Worm (Caenorhabditis elegans): ENCODE measurements around the gene srz-104.

Gene srz-104

DNA sequence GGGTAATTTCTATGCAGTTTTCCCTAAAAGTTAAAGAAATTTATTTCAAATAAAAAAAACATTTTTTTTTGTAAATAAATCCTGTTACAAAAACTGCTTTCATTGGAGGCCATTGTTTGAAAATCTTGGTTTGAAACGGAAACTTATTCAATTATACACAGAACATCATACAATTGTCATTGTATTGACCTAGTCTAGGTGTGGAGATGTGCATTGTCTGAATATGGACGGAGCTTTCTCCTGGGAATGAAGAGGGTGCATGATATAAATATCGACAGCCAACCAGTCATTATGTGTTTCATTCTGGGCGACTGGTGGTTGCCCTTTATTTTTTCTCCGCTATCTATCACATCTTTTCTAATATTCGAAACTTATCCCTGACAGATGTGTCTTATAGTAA lies 23.0 kb downstream of the srz-104 start, which contains the start of gene C35D6.3:
Gene C35D6.3 (plus strand): TSS at position 301 of the 400 bp plus-strand sequence.
- no peak for TF ChIP-seq nhr-90 (tag; optimal IDR thresholded peaks at IDR 0.05)
- no peak for TF ChIP-seq nfya-1 (tag; optimal IDR thresholded peaks at IDR 0.05; ENCODE audit: borderline replicate concordance, insufficient read depth)
- no peak for TF ChIP-seq sea-2 (GFP tag; IDR thresholded peaks at IDR 0.05)

- TF ChIP-seq ztf-6 (GFP tag; IDR thresholded peaks at IDR 0.05) (no peak), tbx-9 (tag; optimal IDR thresholded peaks at IDR 0.05; ENCODE audit: borderline replicate concordance) (no peak)
These were observed 27.2 kb downstream of the srz-104 start, which contains the start of gene C35D6.4 for ce11 chrIV:16350690-16351089. C35D6.4 (plus strand) TSS chrIV:16350990.

DNA sequence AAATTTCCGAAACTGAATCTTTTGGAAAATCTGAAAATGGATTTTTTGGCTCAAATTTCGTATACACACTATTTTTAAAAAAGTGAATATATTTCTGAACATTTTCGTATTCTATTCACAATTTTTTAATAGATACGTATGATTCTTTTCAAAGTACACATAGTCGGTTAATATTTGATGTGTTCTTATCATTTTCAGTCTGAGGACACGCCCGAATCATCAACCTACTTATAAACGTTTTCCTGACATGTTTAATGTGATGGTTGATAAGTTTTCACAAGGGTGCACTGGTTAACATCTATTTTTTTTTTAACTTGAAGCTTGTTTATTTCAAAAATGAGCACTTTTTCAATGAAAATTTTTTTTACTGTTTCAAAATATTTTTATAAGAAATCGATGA lies 41.1 kb downstream of the srz-104 start:
- TF ChIP-seq F57A8.1 (GFP tag; optimal IDR thresholded peaks at IDR 0.05) = no peak
- TF ChIP-seq lin-26 (GFP tag; IDR thresholded peaks at IDR 0.05) = no peak
- TF ChIP-seq mel-28 (tag; optimal IDR thresholded peaks at IDR 0.05; ENCODE audit: borderline replicate concordance) = no peak
- TF ChIP-seq Y79H2A.3 (GFP tag; conservative IDR thresholded peaks at IDR 0.05) = no peak
- TF ChIP-seq B0261.1 (tag; optimal IDR thresholded peaks at IDR 0.05) = no peak
- no peak for TF ChIP-seq attf-5 (GFP tag; optimal IDR thresholded peaks at IDR 0.05)
- no peak for TF ChIP-seq aptf-3 (GFP tag; IDR thresholded peaks at IDR 0.05)
- TF ChIP-seq snpc-4 (GFP tag; optimal IDR thresholded peaks at IDR 0.05) = no peak
- no peak for TF ChIP-seq snpc-4 (tag; optimal IDR thresholded peaks at IDR 0.05)
- TF ChIP-seq C17E4.6 (GFP tag; IDR thresholded peaks at IDR 0.05) = no peak

DNA sequence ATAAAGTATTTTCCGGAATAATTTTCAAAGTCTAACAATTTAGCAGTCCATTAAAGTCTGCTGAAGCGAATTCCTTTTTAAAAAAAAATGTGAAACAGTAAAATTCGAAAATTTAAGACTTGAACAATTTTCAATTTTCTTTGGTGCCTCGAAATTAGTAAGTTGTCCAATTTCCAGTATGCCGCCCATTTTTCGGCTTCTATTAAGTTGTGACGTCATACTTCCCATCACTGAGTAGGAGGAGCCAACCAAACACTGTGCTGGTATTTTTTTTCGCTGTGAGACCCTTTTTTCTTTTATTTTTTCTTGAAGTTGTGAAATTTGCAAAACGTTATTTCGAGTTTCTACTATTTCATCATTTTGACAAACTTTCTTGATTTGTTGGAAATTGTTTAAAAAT lies 47.1 kb downstream of the srz-104 start:
- TF ChIP-seq C06A6.2 (GFP tag; conservative IDR thresholded peaks at IDR 0.05) (no peak), gei-17 (GFP tag; optimal IDR thresholded peaks at IDR 0.05) (no peak), let-607 (tag; optimal IDR thresholded peaks at IDR 0.05) (no peak), sea-2 (GFP tag; IDR thresholded peaks at IDR 0.05) (no peak), ccch-3 (GFP tag; optimal IDR thresholded peaks at IDR 0.05) (no peak), ama-1 (optimal IDR thresholded peaks at IDR 0.05) (no peak), ama-1 (GFP tag; optimal IDR thresholded peaks at IDR 0.05) (no peak), nhr-120 (GFP tag; IDR thresholded peaks at IDR 0.05) (no peak), lsy-27 (tag; optimal IDR thresholded peaks at IDR 0.05; ENCODE audit: borderline replicate concordance, insufficient read depth) (no peak), ceh-91 (GFP tag; IDR thresholded peaks at IDR 0.05) (no peak)

Measured in whole organism, young adult.